Worm (Caenorhabditis elegans) whole organism, midembryonic: ENCODE results near the gene srd-55.
"Not testable (repeated sequence)": the region's sequence is repeated elsewhere in the genome, so short reads cannot be mapped to it uniquely, and the experiment has no call there.

ENCODE experiments used
- T22C8.4 ChIP-seq: fragments of 200-800 bp; sonication (Bioruptor generic); IDR thresholded peaks from 2 replicates; pipeline ENCODE4 v1.3.6; 2022; ENCODE audit warnings: missing genetic modification characterization, missing compliant biosample characterization
- cog-1 ChIP-seq: sonication (generic microtip); optimal IDR thresholded peaks from 2 replicates; lab custom pipeline; 2016; ENCODE audit warnings: missing genetic modification characterization, missing compliant biosample characterization
- flt-1 ChIP-seq: fragments of 200-800 bp; sonication (Bioruptor generic); IDR thresholded peaks from 2 replicates; pipeline ENCODE4 v1.3.6; 2022; ENCODE audit warnings: missing genetic modification characterization, missing compliant biosample characterization
- klf-2 ChIP-seq: fragments of 200-800 bp; sonication (Bioruptor generic); conservative IDR thresholded peaks from 2 replicates; pipeline ENCODE4 v1.3.6; 2022; ENCODE audit warnings: missing genetic modification reagents, missing genetic modification characterization, missing compliant biosample characterization
- med-1 ChIP-seq: sonication (generic microtip); optimal IDR thresholded peaks from 2 replicates; lab custom pipeline; 2017; ENCODE audit warnings: missing genetic modification characterization, mild to moderate bottlenecking, missing compliant biosample characterization, antibody characterized with exemption, missing genetic modification reagents; ENCODE audit not compliant: insufficient read depth
- ref-1 ChIP-seq: fragments of 200-800 bp; sonication (Bioruptor generic); conservative IDR thresholded peaks from 2 replicates; pipeline ENCODE4 v1.3.6; 2022; ENCODE audit warnings: missing genetic modification reagents, missing genetic modification characterization, missing compliant biosample characterization
- tab-1 ChIP-seq: fragments of 200-800 bp; sonication (Bioruptor generic); IDR thresholded peaks from 2 replicates; pipeline ENCODE4 v1.3.6; 2022; ENCODE audit warnings: missing genetic modification characterization, missing compliant biosample characterization
- ztf-23 ChIP-seq: fragments of 200-800 bp; sonication (Bioruptor generic); IDR thresholded peaks from 2 replicates; pipeline ENCODE4 v1.3.6; 2022; ENCODE audit warnings: missing genetic modification reagents, missing genetic modification characterization, missing compliant biosample characterization
- ztf-29 ChIP-seq: fragments of 200-800 bp; sonication (Bioruptor generic); IDR thresholded peaks from 2 replicates; pipeline ENCODE4 v1.3.6; 2022; ENCODE audit warnings: missing genetic modification reagents, missing genetic modification characterization, missing compliant biosample characterization

DNA sequence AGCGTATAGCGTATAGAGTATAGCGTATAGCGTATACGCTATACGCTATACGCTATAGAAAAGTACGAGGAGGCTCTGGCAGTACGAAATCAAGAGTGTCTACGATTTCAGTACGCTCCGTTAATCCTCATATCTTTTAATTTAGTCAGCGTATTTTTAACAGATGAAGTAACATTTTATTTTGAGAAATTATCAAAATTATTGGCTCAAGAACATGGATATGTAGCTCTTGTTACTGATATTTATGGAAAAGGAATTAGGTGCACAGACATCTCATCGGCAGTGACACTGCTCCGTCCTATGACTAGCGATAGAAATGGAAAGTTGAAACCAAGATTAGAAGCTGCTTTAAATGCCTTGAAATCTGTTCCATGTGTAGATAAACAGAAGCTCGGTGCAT lies 26.7 kb downstream of the srd-55 start, which contains the start of gene K02A2.1:
- TF ChIP-seq med-1 (GFP tag; lab: Kevin White, UChicago); flt-1 (GFP tag; lab: Robert Waterston, UW); ztf-23 (GFP tag; lab: Robert Waterston, UW); ztf-29; klf-2; cog-1; ref-1 (GFP tag; lab: Robert Waterston, UW); tab-1; T22C8.4 (GFP tag; lab: Robert Waterston, UW): not testable (repeated sequence)
